Worm (Caenorhabditis elegans) whole organism, early embryonic: Measurements from ENCODE around the gene F55C12.6.

Source experiments
- B0310.2 ChIP-seq: sonication (generic microtip); optimal IDR thresholded peaks from 2 replicates; lab custom pipeline; 2016; ENCODE audit warnings: mild to moderate bottlenecking, missing genetic modification characterization, missing compliant biosample characterization
- F13C5.2 ChIP-seq: sonication (generic microtip); optimal IDR thresholded peaks from 2 replicates; lab custom pipeline; 2017; ENCODE audit warnings: mild to moderate bottlenecking, missing genetic modification characterization, inconsistent platforms, missing compliant biosample characterization
- aly-1 ChIP-seq: sonication (generic microtip); optimal IDR thresholded peaks from 2 replicates; lab custom pipeline; 2016; ENCODE audit warnings: missing genetic modification characterization, missing compliant biosample characterization
- ama-1 ChIP-seq: fragments of 150-350 bp; optimal IDR thresholded peaks from 2 replicates; lab custom pipeline; 2014
- ceh-13 ChIP-seq: fragments of 200-800 bp; sonication (Bioruptor generic); optimal IDR thresholded peaks from 2 replicates; lab custom pipeline; 2018; ENCODE audit warnings: mild to moderate bottlenecking, missing genetic modification characterization, missing compliant biosample characterization
- ceh-36 ChIP-seq: sonication (generic microtip); optimal IDR thresholded peaks from 2 replicates; lab custom pipeline; 2016; ENCODE audit warnings: missing genetic modification characterization, inconsistent platforms, missing compliant biosample characterization
- ets-7 ChIP-seq: sonication (generic microtip); optimal IDR thresholded peaks from 2 replicates; lab custom pipeline; 2016; ENCODE audit warnings: missing genotype, missing genetic modification characterization, missing compliant biosample characterization
- flt-1 ChIP-seq: fragments of 200-800 bp; sonication (Bioruptor generic); IDR thresholded peaks from 2 replicates; pipeline ENCODE4 v1.3.6; 2022; ENCODE audit warnings: missing genetic modification characterization, missing compliant biosample characterization
- hmbx-1 ChIP-seq: sonication (generic microtip); optimal IDR thresholded peaks from 2 replicates; lab custom pipeline; 2016; ENCODE audit warnings: mild to moderate bottlenecking, missing genetic modification characterization, missing compliant biosample characterization
- hmg-4 ChIP-seq: fragments of 200-800 bp; sonication (Bioruptor generic); optimal IDR thresholded peaks from 2 replicates; lab custom pipeline; 2018; ENCODE audit warnings: mild to moderate bottlenecking, missing genetic modification characterization, missing compliant biosample characterization
- hnd-1 ChIP-seq: sonication (generic microtip); optimal IDR thresholded peaks from 2 replicates; lab custom pipeline; 2016; ENCODE audit warnings: missing genetic modification characterization, missing compliant biosample characterization
- pes-1 ChIP-seq: fragments of 200-800 bp; sonication (Bioruptor generic); IDR thresholded peaks from 2 replicates; pipeline ENCODE4 v1.3.6; 2022; ENCODE audit warnings: missing genetic modification reagents, missing genetic modification characterization, missing compliant biosample characterization
- scrt-1 ChIP-seq: fragments of 200-800 bp; sonication (Bioruptor generic); IDR thresholded peaks from 2 replicates; pipeline ENCODE4 v1.3.6; 2022; ENCODE audit warnings: missing genetic modification characterization, missing compliant biosample characterization
- sea-1 ChIP-seq: fragments of 200-800 bp; sonication (Bioruptor generic); conservative IDR thresholded peaks from 2 replicates; pipeline ENCODE4 v1.3.6; 2022; ENCODE audit warnings: missing genetic modification characterization, missing compliant biosample characterization
- tbx-11 ChIP-seq: fragments of 200-800 bp; sonication (Bioruptor generic); IDR thresholded peaks from 2 replicates; pipeline ENCODE4 v1.3.6; 2022; ENCODE audit warnings: missing genetic modification characterization, missing compliant biosample characterization
- tbx-37 ChIP-seq: fragments of 200-800 bp; sonication (Bioruptor generic); conservative IDR thresholded peaks from 2 replicates; pipeline ENCODE4 v1.3.6; 2022; ENCODE audit warnings: missing genetic modification reagents, missing genetic modification characterization, missing compliant biosample characterization
- tra-4 ChIP-seq: sonication (generic microtip); optimal IDR thresholded peaks from 2 replicates; lab custom pipeline; 2017; ENCODE audit warnings: missing genetic modification characterization, missing compliant biosample characterization

F55C12.6 gene

DNA sequence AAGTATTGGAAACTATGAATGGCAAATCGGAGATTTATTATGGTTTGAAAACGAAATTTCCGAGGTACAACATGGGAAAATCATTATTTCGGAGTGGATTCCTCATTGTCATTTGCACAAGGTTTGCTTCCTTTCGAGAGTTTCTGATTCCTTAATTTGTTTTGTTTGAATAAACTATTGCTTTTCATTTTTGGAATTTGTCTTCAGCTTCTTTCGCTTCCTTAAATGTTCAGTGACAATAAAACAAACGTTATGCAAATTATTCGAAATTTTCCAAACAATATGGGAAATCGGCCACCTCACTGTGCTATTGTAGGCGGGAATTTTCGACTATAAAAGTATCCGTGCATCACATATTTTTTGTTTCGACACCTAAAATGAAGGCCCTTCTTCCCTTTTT is 34.1 kb downstream of the F55C12.6 start, which contains the start of gene nep-25:
nep-25 (plus strand) TSS at position 375 of the 400 bp plus-strand sequence.
- no peak for TF ChIP-seq B0310.2 (tag; lab: Kevin White, UChicago)
- TF ChIP-seq hmg-4: no peak
- TF ChIP-seq pes-1 (GFP tag; lab: Robert Waterston, UW): no peak
- no peak for TF ChIP-seq tra-4 (tag; lab: Kevin White, UChicago)
- TF ChIP-seq sea-1 (GFP tag; lab: Robert Waterston, UW): no peak
- TF ChIP-seq scrt-1 (GFP tag; lab: Robert Waterston, UW): no peak
- no peak for TF ChIP-seq flt-1 (GFP tag; lab: Robert Waterston, UW)
- TF ChIP-seq hmbx-1 (tag; lab: Kevin White, UChicago): no peak
- no peak for TF ChIP-seq ama-1 (lab: Kevin White, UChicago)

- TF ChIP-seq B0310.2 (tag; lab: Kevin White, UChicago) (no peak), hnd-1 (no peak)
These were observed 34.9 kb downstream of the F55C12.6 start, which contains the start of gene lec-5 for ce11 chrII:5841053-5841547. TSS of gene lec-5 (minus strand) at chrII:5841103.

DNA sequence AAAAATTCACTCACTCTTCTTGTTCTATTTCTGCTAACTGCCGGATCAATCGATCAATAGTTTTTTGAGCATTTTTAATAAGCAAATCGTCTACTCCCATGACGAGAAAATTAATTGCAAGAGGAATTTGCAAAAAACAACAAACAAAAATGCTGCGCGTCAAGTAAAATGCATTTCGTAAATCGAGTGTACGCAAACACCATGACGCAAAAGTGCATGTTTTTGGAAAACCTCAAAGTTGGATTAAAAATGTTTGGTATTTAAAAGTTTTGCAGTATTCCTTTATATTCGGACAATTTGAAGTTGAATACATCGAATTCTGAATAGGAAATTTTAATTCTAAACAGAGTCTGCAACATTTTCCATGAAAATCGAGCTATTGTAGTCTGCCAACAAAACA is 36.7 kb downstream of the F55C12.6 start, which contains the start of gene ZK1248.19:
ZK1248.19 (minus strand) TSS at position 188 of the 400 bp plus-strand sequence.
- no peak for TF ChIP-seq scrt-1 (GFP tag; lab: Robert Waterston, UW)
- TF ChIP-seq tbx-37 (GFP tag; lab: Robert Waterston, UW): no peak
- no peak for TF ChIP-seq ceh-36 (tag; lab: Kevin White, UChicago)
- no peak for TF ChIP-seq flt-1 (GFP tag; lab: Robert Waterston, UW)
- no peak for TF ChIP-seq B0310.2 (tag; lab: Kevin White, UChicago)
- TF ChIP-seq hmg-4: no peak
- TF ChIP-seq tbx-11 (GFP tag; lab: Robert Waterston, UW): no peak
- TF ChIP-seq ama-1 (lab: Kevin White, UChicago): no peak
- TF ChIP-seq hmbx-1 (tag; lab: Kevin White, UChicago): no peak
- TF ChIP-seq aly-1: no peak
- no peak for TF ChIP-seq ets-7 (tag; lab: Kevin White, UChicago)
- no peak for TF ChIP-seq sea-1 (GFP tag; lab: Robert Waterston, UW)
- TF ChIP-seq pes-1 (GFP tag; lab: Robert Waterston, UW): no peak
- no peak for TF ChIP-seq F13C5.2 (tag; lab: Kevin White, UChicago)
- TF ChIP-seq hnd-1: no peak
- TF ChIP-seq tra-4 (tag; lab: Kevin White, UChicago): no peak
- no peak for TF ChIP-seq ceh-13

- no peak for TF ChIP-seq hmg-4
- TF ChIP-seq B0310.2 (tag; lab: Kevin White, UChicago): no peak
- TF ChIP-seq F13C5.2 (tag; lab: Kevin White, UChicago): no peak
- no peak for TF ChIP-seq ceh-13
- no peak for TF ChIP-seq hmbx-1 (tag; lab: Kevin White, UChicago)
- TF ChIP-seq aly-1: no peak
- no peak for TF ChIP-seq ets-7 (tag; lab: Kevin White, UChicago)
- TF ChIP-seq tbx-37 (GFP tag; lab: Robert Waterston, UW): no peak
These were observed 37.5 kb downstream of the F55C12.6 start, which contains the start of gene ZK1248.15 for ce11 chrII:5838453-5838852. TSS of gene ZK1248.15 (minus strand) at chrII:5838553.

DNA sequence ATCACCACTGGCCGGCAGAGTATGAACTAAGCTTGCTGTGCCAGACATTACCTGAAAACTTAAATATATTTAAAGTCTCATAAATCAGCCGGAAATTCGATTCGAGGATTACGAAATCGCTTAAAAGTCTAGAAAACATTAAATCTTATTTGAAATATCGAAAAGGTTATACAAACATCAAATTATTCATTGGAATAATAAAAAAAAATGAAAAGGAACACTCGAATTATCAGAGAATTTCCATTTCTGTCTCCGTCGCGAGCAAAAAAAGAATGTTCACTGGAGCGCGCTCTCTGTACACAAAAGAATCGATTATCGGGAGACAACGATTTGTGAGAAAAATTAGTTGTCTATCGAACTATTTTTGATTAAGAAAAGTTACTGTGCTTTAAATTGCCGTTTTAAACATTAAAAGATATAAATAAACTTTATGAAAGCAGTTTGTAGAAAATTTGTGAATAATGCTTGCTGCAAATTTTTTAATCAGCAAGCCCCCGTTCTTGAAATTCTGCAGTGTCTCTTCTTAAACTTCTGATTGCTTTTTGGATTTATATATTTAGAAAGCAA is 39.7 kb downstream of the F55C12.6 start, which contains the start of gene fzo-1:
fzo-1 (minus strand) TSS at position 51 of the 567 bp plus-strand sequence.
- TF ChIP-seq ama-1 (lab: Kevin White, UChicago) (no peak), scrt-1 (GFP tag; lab: Robert Waterston, UW) (no peak), ceh-13 (peak; percentile 36), hnd-1 (peak; percentile 40), hmbx-1 (tag; lab: Kevin White, UChicago) (no peak), F13C5.2 (tag; lab: Kevin White, UChicago) (peak; percentile 26), ceh-36 (tag; lab: Kevin White, UChicago) (no peak), sea-1 (GFP tag; lab: Robert Waterston, UW) (no peak), B0310.2 (tag; lab: Kevin White, UChicago) (peak; percentile 21), aly-1 (no peak), hmg-4 (no peak), flt-1 (GFP tag; lab: Robert Waterston, UW) (no peak), tbx-37 (GFP tag; lab: Robert Waterston, UW) (0 out of 2 replicates have a peak, but pooled peaks have one; percentile 26), tra-4 (tag; lab: Kevin White, UChicago) (peak; percentile 14), tbx-11 (GFP tag; lab: Robert Waterston, UW) (no peak), ets-7 (tag; lab: Kevin White, UChicago) (peak; percentile 48), pes-1 (GFP tag; lab: Robert Waterston, UW) (no peak)

ce11 chrII:5835146-5835545 is 40.8 kb downstream of the F55C12.6 start:
- TF ChIP-seq B0310.2 (tag; lab: Kevin White, UChicago): no peak
- no peak for TF ChIP-seq ama-1 (lab: Kevin White, UChicago)
- TF ChIP-seq tbx-37 (GFP tag; lab: Robert Waterston, UW): no peak
- no peak for TF ChIP-seq ets-7 (tag; lab: Kevin White, UChicago)

DNA sequence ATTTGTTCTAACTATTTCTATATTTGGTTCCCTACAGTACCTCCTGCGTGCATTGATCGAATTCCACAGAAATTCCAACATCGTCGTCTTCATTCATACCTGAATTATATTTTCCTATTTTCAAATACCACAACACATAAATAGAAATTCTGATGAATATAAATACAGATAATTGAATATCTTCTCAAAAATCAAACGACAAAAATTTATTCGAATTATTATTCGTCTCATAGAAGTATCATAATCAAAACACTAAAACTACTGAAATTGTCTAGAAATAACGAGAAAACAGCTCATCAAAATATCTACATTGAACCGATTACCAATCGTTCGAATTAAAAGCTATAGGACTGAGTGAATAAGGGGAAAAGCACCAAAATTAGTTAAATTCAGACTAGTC is 42.8 kb downstream of the F55C12.6 start, which contains the start of gene gtap-1:
gtap-1 (minus strand) TSS at position 101 of the 400 bp plus-strand sequence.
- TF ChIP-seq hmbx-1 (tag; lab: Kevin White, UChicago): no peak
- TF ChIP-seq ceh-36 (tag; lab: Kevin White, UChicago): no peak
- TF ChIP-seq ceh-13: no peak
- TF ChIP-seq sea-1 (GFP tag; lab: Robert Waterston, UW): no peak
- no peak for TF ChIP-seq hnd-1
